Fruit fly (Drosophila melanogaster): ENCODE data around the gene robl37BC.

dm6 chr2L:18965367-18966213, 45.1 kb upstream of the robl37BC start:
- TF ChIP-seq CTCF (optimal IDR thresholded peaks at IDR 0.05) (no peak), CG8478 (optimal IDR thresholded peaks at IDR 0.05) (no peak)
